Fruit fly (Drosophila melanogaster): Measurements from ENCODE around the gene Syx17.

The Syx17 gene

DNA sequence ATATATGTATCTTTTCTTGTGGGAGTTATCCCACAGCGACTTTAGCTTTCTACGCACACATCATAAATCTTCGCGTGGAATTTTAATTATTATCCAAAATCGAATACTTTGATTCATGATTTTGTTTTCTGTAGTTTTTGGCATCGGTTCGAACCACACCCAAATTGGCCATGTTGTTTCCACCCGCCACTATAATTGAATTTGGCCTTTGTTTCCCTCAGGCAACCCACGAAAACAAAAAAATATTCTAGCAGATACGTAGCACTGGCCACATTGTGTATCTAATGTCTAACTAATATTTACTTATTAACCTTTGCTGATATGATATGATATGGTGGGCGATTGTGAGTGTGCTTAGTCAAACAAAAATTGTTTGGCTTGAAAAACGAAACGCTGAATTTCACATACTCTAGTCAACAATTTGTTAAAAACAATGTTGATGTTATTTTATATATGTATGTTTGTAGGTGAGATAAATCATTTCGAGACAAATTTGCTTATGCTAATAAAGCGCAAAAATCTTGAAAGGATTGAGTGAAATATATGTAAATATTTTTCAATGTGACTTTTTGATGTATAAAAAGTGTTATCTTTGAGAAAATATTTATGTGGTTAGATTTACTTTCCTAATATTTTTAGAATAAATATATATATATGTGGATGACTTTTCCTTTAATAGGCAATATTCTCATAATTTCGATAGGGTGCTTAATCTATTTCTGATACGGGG lies 48.2 kb upstream of the Syx17 start:
- TF ChIP-seq jim (GFP tag; optimal IDR thresholded peaks at IDR 0.05) (no peak), rgr (GFP tag; optimal IDR thresholded peaks at IDR 0.05) (peak; percentile 7), Hr83 (GFP tag; optimal IDR thresholded peaks at IDR 0.05; ENCODE audit: poor library complexity, severe bottlenecking) (no peak), OdsH (GFP tag; optimal IDR thresholded peaks at IDR 0.05) (peak; percentile 38), GATAd (GFP tag; optimal IDR thresholded peaks at IDR 0.05) (no peak), Jra (GFP tag; optimal IDR thresholded peaks at IDR 0.05) (no peak), fru (GFP tag; optimal IDR thresholded peaks at IDR 0.05) (no peak), psq (GFP tag; optimal IDR thresholded peaks at IDR 0.05) (peak; percentile 4), Vsx2 (GFP tag; optimal IDR thresholded peaks at IDR 0.05; ENCODE audit: partially characterized antibody) (no peak), Mio (GFP tag; optimal IDR thresholded peaks at IDR 0.05) (no peak), Abd-B (GFP tag; optimal IDR thresholded peaks at IDR 0.05) (no peak), foxo (GFP tag; optimal IDR thresholded peaks at IDR 0.05) (peak in 1 of 2 experiments; percentile 12)

DNA sequence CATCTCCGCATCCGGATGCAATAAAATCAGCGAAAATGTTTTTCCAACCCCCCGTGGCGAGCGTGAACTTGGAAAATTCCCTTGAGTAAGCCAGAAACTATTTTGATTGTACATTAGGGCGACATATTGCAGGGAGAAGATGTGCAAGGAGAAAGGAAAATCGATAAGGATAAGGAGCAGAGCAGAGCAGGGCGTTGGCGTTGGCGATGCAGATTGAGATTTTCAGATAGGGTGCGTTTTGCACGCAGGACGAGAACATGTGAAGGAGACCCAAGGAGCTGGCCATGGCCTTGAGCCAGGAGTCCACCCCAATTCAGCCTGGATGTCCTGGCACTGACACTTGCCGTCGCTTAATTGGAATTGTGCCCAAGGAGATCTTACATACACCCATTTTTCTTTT lies 46.3 kb upstream of the Syx17 start:
- no peak for TF ChIP-seq OdsH (GFP tag; optimal IDR thresholded peaks at IDR 0.05)
- TF ChIP-seq foxo (GFP tag; optimal IDR thresholded peaks at IDR 0.05), result no peak
- no peak for TF ChIP-seq fru (GFP tag; optimal IDR thresholded peaks at IDR 0.05)
- no peak for TF ChIP-seq Hr78 (GFP tag; optimal IDR thresholded peaks at IDR 0.05)
- no peak for TF ChIP-seq lola (GFP tag; optimal IDR thresholded peaks at IDR 0.05)
- no peak for TF ChIP-seq CrebA (GFP tag; optimal IDR thresholded peaks at IDR 0.05; ENCODE audit: borderline replicate concordance)
- TF ChIP-seq Rel (GFP tag; optimal IDR thresholded peaks at IDR 0.05), result no peak
- TF ChIP-seq Rel (tag; optimal IDR thresholded peaks at IDR 0.05), result no peak
- TF ChIP-seq Sp1 (GFP tag; optimal IDR thresholded peaks at IDR 0.05), result no peak
- no peak for TF ChIP-seq GATAd (GFP tag; optimal IDR thresholded peaks at IDR 0.05)
- no peak for TF ChIP-seq Jra (GFP tag; optimal IDR thresholded peaks at IDR 0.05)
- no peak for TF ChIP-seq CG9705 (GFP tag; optimal IDR thresholded peaks at IDR 0.05)

DNA sequence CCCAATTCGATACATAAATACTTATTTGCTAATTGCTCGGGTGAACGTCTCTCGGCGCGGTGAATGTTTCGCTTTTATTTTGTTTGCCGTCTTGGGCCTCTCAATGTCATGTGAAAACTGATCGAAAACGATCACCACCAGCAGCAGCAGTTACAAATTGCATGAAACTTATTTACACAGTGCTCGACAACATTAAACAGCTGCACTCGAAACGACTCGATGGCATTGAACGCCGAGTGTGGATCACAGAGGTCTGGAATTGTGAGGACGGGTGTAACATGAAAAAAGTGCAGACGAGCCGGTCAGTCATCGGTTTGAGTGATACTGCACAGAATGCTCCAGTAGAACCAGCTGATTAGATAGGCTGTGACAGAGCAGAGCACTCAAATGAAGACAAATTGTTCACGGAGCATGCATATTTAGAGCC lies 45.6 kb upstream of the Syx17 start:
- no peak for TF ChIP-seq CG9705 (GFP tag; optimal IDR thresholded peaks at IDR 0.05)
- TF ChIP-seq fru (GFP tag; optimal IDR thresholded peaks at IDR 0.05), result peak; percentile 46
- peak; percentile 75 for TF ChIP-seq h (GFP tag; optimal IDR thresholded peaks at IDR 0.05)
- peak; percentile 56 for TF ChIP-seq br (GFP tag; optimal IDR thresholded peaks at IDR 0.05)
- peak; percentile 56 for TF ChIP-seq tai (GFP tag; optimal IDR thresholded peaks at IDR 0.05)
- no peak for TF ChIP-seq N (GFP tag; optimal IDR thresholded peaks at IDR 0.05)
- no peak for TF ChIP-seq sv (GFP tag; optimal IDR thresholded peaks at IDR 0.05)
- peak; percentile 12 for TF ChIP-seq HLH106 (tag; optimal IDR thresholded peaks at IDR 0.05)
- TF ChIP-seq Hr83 (GFP tag; optimal IDR thresholded peaks at IDR 0.05; ENCODE audit: poor library complexity, severe bottlenecking), result peak; percentile 83
- no peak for TF ChIP-seq Abd-B (GFP tag; optimal IDR thresholded peaks at IDR 0.05)
- TF ChIP-seq CrebA (GFP tag; optimal IDR thresholded peaks at IDR 0.05; ENCODE audit: borderline replicate concordance), result no peak
- TF ChIP-seq jim (GFP tag; optimal IDR thresholded peaks at IDR 0.05), result no peak
- TF ChIP-seq Sp1 (GFP tag; optimal IDR thresholded peaks at IDR 0.05), result peak; percentile 34
- peak; percentile 41 for TF ChIP-seq psq (GFP tag; optimal IDR thresholded peaks at IDR 0.05)
- TF ChIP-seq dmrt93B (GFP tag; optimal IDR thresholded peaks at IDR 0.05), result peak; percentile 16
- TF ChIP-seq Vsx2 (GFP tag; optimal IDR thresholded peaks at IDR 0.05; ENCODE audit: partially characterized antibody), result no peak
- peak; percentile 20 for TF ChIP-seq CG32264 (GFP tag; optimal IDR thresholded peaks at IDR 0.05)
- no peak for TF ChIP-seq Hr78 (GFP tag; optimal IDR thresholded peaks at IDR 0.05)
- no peak for TF ChIP-seq dl (GFP tag; optimal IDR thresholded peaks at IDR 0.05; ENCODE audit: insufficient read depth in 1 of 2, partially characterized antibody in 2 of 2)
- TF ChIP-seq Jra (GFP tag; optimal IDR thresholded peaks at IDR 0.05), result peak; percentile 25
- no peak for TF ChIP-seq brk (GFP tag; optimal IDR thresholded peaks at IDR 0.05)
- TF ChIP-seq Dfd (GFP tag; optimal IDR thresholded peaks at IDR 0.05), result no peak
- TF ChIP-seq woc (GFP tag; optimal IDR thresholded peaks at IDR 0.05), result no peak
- peak; percentile 49 for TF ChIP-seq OdsH (GFP tag; optimal IDR thresholded peaks at IDR 0.05)
- TF ChIP-seq GATAd (GFP tag; optimal IDR thresholded peaks at IDR 0.05), result no peak
- no peak for TF ChIP-seq Dif (GFP tag; optimal IDR thresholded peaks at IDR 0.05; ENCODE audit: partially characterized antibody)
- no peak for TF ChIP-seq Mio (GFP tag; optimal IDR thresholded peaks at IDR 0.05)
- TF ChIP-seq dsf (GFP tag; optimal IDR thresholded peaks at IDR 0.05; ENCODE audit: borderline replicate concordance), result no peak
- TF ChIP-seq ey (GFP tag; optimal IDR thresholded peaks at IDR 0.05), result no peak
- no peak for TF ChIP-seq Rel (GFP tag; optimal IDR thresholded peaks at IDR 0.05)
- TF ChIP-seq Rel (tag; optimal IDR thresholded peaks at IDR 0.05), result peak; percentile 84
- TF ChIP-seq Hnf4 (GFP tag; optimal IDR thresholded peaks at IDR 0.05), result peak; percentile 60
- TF ChIP-seq Myc (optimal IDR thresholded peaks at IDR 0.05), result no peak
- TF ChIP-seq lola (GFP tag; optimal IDR thresholded peaks at IDR 0.05), result no peak
- no peak for TF ChIP-seq usp (GFP tag; optimal IDR thresholded peaks at IDR 0.05)
- peak in 1 of 2 experiments; percentile 47 for TF ChIP-seq foxo (GFP tag; optimal IDR thresholded peaks at IDR 0.05)
- peak; percentile 67 for TF ChIP-seq rgr (GFP tag; optimal IDR thresholded peaks at IDR 0.05)
- TF ChIP-seq sage (GFP tag; optimal IDR thresholded peaks at IDR 0.05), result no peak
- TF ChIP-seq pan (optimal IDR thresholded peaks at IDR 0.05), result no peak
